Fruit fly (Drosophila melanogaster): ENCODE results near the gene mRpL45.

mRpL45 gene

DNA sequence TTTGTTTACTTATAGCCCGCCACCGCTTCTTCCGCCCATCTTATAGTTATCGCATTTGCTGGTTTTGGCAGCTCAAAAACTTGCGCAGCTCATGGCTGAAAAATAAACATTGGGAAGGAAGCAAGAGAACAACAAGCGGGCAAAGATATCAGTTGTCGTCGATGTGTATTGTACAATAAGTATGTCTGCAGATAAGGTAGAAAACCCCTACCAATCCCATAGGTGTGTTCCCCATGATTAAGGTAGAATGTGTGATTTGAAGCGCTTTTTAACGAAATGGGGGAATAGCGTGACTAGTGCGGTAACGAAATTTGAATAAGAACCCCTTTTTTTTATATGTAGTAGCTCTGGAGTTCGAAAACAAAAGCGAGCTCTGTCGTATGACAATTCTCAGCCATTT lies 50.8 kb downstream of the mRpL45 start:
- TF ChIP-seq CG17801 (GFP tag; optimal IDR thresholded peaks at IDR 0.05; ENCODE audit: partially characterized antibody): no peak
